Worm (Caenorhabditis elegans) whole organism, mixed stage, embryonic: ENCODE measurements around the gene F11C1.9.

ENCODE experiments used
- bed-3 ChIP-seq: fragments of 200-800 bp; sonication (Bioruptor generic); optimal IDR thresholded peaks from 3 replicates; lab custom pipeline; 2018; ENCODE audit warnings: mild to moderate bottlenecking, missing genetic modification characterization, moderate library complexity, missing compliant biosample characterization
- elt-3 ChIP-seq: fragments of 150-350 bp; optimal IDR thresholded peaks from 2 replicates; lab custom pipeline; 2014; ENCODE audit warnings: missing biosample characterization, missing genetic modification characterization
- flh-1 ChIP-seq: fragments of 200-800 bp; sonication (Bioruptor generic); optimal IDR thresholded peaks from 2 replicates; lab custom pipeline; 2018; ENCODE audit warnings: mild to moderate bottlenecking, missing genetic modification characterization, moderate library complexity, missing compliant biosample characterization
- ham-2 ChIP-seq: fragments of 200-800 bp; sonication (Bioruptor generic); optimal IDR thresholded peaks from 2 replicates; lab custom pipeline; 2018; ENCODE audit warnings: mild to moderate bottlenecking, missing genetic modification characterization, missing compliant biosample characterization
- lsy-2 ChIP-seq: fragments of 150-350 bp; optimal IDR thresholded peaks from 2 replicates; lab custom pipeline; 2014; ENCODE audit warnings: missing biosample characterization, missing genetic modification characterization
- mab-5 ChIP-seq: fragments of 150-350 bp; optimal IDR thresholded peaks from 2 replicates; lab custom pipeline; 2014; ENCODE audit warnings: missing biosample characterization, missing genetic modification characterization
- nhr-2 ChIP-seq: fragments of 150-350 bp; optimal IDR thresholded peaks from 2 replicates; lab custom pipeline; 2014; ENCODE audit warnings: missing biosample characterization, missing genetic modification characterization
- nhr-76 ChIP-seq: sonication (generic microtip); optimal IDR thresholded peaks from 2 replicates; lab custom pipeline; 2017; ENCODE audit warnings: missing biosample characterization, missing genetic modification characterization
- pha-4 ChIP-seq: fragments of 150-350 bp; optimal IDR thresholded peaks from 2 replicates; lab custom pipeline; 2018; ENCODE audit warnings: missing biosample characterization, missing genetic modification reagents, missing genetic modification characterization
- sptf-1 ChIP-seq: sonication (generic microtip); optimal IDR thresholded peaks from 2 replicates; lab custom pipeline; 2017; ENCODE audit warnings: mild to moderate bottlenecking, missing genetic modification characterization, moderate library complexity, missing compliant biosample characterization
- unc-62 ChIP-seq: fragments of 150-350 bp; optimal IDR thresholded peaks from 2 replicates; lab custom pipeline; 2014; ENCODE audit warnings: missing biosample characterization, missing genetic modification reagents, missing genetic modification characterization
- ztf-11 ChIP-seq: fragments of 150-350 bp; optimal IDR thresholded peaks from 2 replicates; lab custom pipeline; 2014; ENCODE audit warnings: missing biosample characterization, missing genetic modification characterization

Gene F11C1.9

ce11 chrX:12928753-12929152 is 48.6 kb downstream of the F11C1.9 start:
- no peak for TF ChIP-seq lsy-2 (tag; lab: Kevin White, UChicago)
- TF ChIP-seq ztf-11 (tag; lab: Kevin White, UChicago): no peak
- no peak for TF ChIP-seq bed-3 (GFP tag; lab: Kevin White, UChicago)
- TF ChIP-seq unc-62 (GFP tag; lab: Kevin White, UChicago): no peak
- TF ChIP-seq flh-1 (GFP tag; lab: Kevin White, UChicago): no peak
- TF ChIP-seq mab-5 (tag; lab: Kevin White, UChicago): no peak
- no peak for TF ChIP-seq nhr-76 (tag; lab: Kevin White, UChicago)
- TF ChIP-seq nhr-2: no peak
- TF ChIP-seq sptf-1 (tag; lab: Kevin White, UChicago): no peak
- no peak for TF ChIP-seq elt-3 (tag; lab: Kevin White, UChicago)
- TF ChIP-seq pha-4 (tag; lab: Kevin White, UChicago): no peak
- TF ChIP-seq ham-2 (GFP tag; lab: Kevin White, UChicago): no peak
